Worm (Caenorhabditis elegans): ENCODE measurements around the gene B0304.4.

The B0304.4 gene

DNA sequence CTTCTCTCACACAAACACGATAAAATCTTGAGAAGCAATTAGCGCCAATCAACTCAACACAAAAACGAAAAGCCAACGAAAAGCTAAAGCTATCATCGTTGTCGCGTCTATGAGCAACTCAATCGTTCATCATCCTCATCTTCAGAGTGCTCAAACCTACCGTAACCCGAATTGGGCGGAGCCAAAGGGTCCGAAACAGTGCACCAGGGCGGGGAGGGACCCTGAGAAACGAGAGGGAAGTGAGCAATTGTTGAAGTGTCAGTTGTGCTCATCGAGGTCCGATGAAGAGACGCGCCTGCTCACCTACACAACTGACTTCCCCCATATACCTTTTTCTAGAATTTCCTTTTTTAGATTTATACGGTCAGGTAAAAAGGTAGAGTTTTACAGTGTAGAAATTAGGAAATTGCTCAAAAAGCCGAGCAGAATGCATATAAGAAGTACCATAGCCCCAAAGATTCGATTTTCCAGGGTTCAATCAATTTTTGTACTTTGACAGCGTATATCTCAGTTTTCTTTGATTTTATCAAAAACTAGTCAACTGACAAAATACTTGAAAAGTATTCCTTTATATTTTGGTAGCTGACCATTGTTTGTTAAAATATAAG lies 4.6 kb downstream of the B0304.4 start, which contains the start of gene hlh-1:
TSS of gene hlh-1 (plus strand) at position 275 of the 608 bp plus-strand sequence.
- TF ChIP-seq F26F4.8 (GFP tag; conservative IDR thresholded peaks at IDR 0.05) (no peak), lsy-2 (tag; optimal IDR thresholded peaks at IDR 0.05) (peak in 1 of 2 experiments; percentile 46), hmg-1.1 (GFP tag; IDR thresholded peaks at IDR 0.05) (no peak), set-16 (GFP tag; IDR thresholded peaks at IDR 0.05) (peak; percentile 25; the same call in 1 of the 2 replicates), zfp-3 (GFP tag; conservative IDR thresholded peaks at IDR 0.05) (no peak), ctbp-1 (GFP tag; IDR thresholded peaks at IDR 0.05) (no peak), hlh-11 (tag; optimal IDR thresholded peaks at IDR 0.05) (peak; percentile 47), aha-1 (tag) (peak; percentile 68), gei-8 (GFP tag; optimal IDR thresholded peaks at IDR 0.05) (no peak), unc-62 (GFP tag; optimal IDR thresholded peaks at IDR 0.05 in 1 of 2) (peak in 1 of 2 experiments; percentile 84), unc-62 (tag; optimal IDR thresholded peaks at IDR 0.05) (no peak), nhr-11 (tag; optimal IDR thresholded peaks at IDR 0.05) (peak; percentile 47), daf-16 (GFP tag; optimal IDR thresholded peaks at IDR 0.05) (peak in 1 of 2 experiments; percentile 57), daf-16 (tag; optimal IDR thresholded peaks at IDR 0.05) (no peak)

DNA sequence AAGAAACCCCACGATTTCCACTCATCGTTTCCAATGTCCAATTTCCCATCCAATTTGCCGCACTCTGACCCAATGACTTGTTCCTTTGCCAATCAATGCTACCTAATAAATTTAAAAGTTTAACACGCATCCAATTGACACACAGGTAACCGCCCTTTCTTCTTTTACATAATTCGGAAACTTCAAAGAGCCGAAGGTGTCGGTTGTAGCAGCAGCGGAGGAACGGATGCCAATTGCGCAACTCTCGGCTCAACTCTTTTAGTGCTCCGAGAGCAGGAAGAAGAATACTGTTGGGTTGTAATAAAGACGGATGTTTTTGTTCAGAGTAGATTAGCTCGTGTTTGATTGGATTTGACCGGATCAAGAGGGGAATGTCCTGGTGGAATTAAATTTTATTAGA lies 5.8 kb downstream of the B0304.4 start:
- TF ChIP-seq ctbp-1 (GFP tag; IDR thresholded peaks at IDR 0.05) (no peak), snpc-1.2 (GFP tag; IDR thresholded peaks at IDR 0.05) (no peak), nhr-102 (tag; optimal IDR thresholded peaks at IDR 0.05) (no peak), nhr-111 (GFP tag; optimal IDR thresholded peaks at IDR 0.05) (no peak), F44E2.7 (GFP tag; IDR thresholded peaks at IDR 0.05) (no peak), unc-62 (GFP tag; optimal IDR thresholded peaks at IDR 0.05 in 1 of 2) (peak in 1 of 2 experiments; percentile 11), unc-62 (tag; optimal IDR thresholded peaks at IDR 0.05) (no peak), aha-1 (tag) (peak; percentile 14), vab-7 (GFP tag; IDR thresholded peaks at IDR 0.05) (no peak), mdl-1 (tag; optimal IDR thresholded peaks at IDR 0.05) (no peak)

DNA sequence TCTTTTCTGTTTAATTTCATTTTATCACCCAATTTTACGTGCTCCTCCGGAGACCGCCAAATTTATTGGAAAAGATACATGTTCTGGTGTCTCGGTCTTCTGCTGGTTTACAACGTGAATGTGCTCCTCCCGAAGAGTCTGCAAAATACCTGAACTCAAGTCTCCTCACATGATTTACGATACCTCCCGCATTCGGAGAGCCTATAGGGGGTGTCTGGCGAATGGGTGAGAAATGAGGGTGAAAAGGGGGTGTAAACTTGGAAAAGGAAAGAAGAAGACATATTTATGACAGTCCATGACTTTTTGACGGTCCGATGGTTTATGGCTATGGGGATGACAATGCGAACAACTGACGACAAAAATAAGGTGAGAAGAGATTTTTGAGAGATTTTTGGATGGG lies 6.7 kb downstream of the B0304.4 start:
- TF ChIP-seq lsy-2 (tag; optimal IDR thresholded peaks at IDR 0.05) (no peak), nhr-28 (tag; optimal IDR thresholded peaks at IDR 0.05) (no peak), madf-9 (GFP tag; conservative IDR thresholded peaks at IDR 0.05) (no peak), ceh-82 (tag; optimal IDR thresholded peaks at IDR 0.05) (no peak), nhr-102 (tag; optimal IDR thresholded peaks at IDR 0.05) (no peak), nhr-6 (tag; optimal IDR thresholded peaks at IDR 0.05) (no peak), zip-11 (GFP tag; IDR thresholded peaks at IDR 0.05) (no peak), tra-1 (GFP tag; IDR thresholded peaks at IDR 0.05) (no peak), dpl-1 (GFP tag; optimal IDR thresholded peaks at IDR 0.05) (no peak), nhr-41 (GFP tag; IDR thresholded peaks at IDR 0.05) (no peak), lin-39 (tag; optimal IDR thresholded peaks at IDR 0.05) (no peak), Y5F2A.4 (GFP tag; optimal IDR thresholded peaks at IDR 0.05) (no peak), mdl-1 (tag; optimal IDR thresholded peaks at IDR 0.05) (no peak)

DNA sequence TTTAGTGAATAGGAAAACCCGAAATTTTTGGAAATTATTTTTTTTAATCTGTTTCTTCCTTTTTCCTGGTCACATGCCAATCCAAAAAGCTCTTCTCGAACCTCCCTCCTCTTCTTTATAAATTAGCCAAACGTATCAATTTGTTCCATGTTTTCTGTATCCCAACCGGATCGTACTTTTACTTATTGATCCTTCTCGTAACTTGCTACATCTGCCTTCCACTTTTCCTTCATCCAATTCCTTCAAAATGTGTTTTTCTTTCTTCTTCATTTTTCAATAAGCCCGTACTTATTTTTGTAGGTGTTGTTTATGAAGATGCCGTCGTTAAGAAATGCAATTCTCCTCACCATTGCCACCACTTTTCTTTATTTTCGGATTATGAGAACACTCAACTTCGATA lies 11.1 kb downstream of the B0304.4 start, which contains the start of gene cyp-23A1:
TSS of gene cyp-23A1 (plus strand) at position 301 of the 400 bp plus-strand sequence.
- no peak for TF ChIP-seq Y48G9A.11 (GFP tag; IDR thresholded peaks at IDR 0.05)
- TF ChIP-seq nhr-42 (GFP tag; IDR thresholded peaks at IDR 0.05), result no peak

DNA sequence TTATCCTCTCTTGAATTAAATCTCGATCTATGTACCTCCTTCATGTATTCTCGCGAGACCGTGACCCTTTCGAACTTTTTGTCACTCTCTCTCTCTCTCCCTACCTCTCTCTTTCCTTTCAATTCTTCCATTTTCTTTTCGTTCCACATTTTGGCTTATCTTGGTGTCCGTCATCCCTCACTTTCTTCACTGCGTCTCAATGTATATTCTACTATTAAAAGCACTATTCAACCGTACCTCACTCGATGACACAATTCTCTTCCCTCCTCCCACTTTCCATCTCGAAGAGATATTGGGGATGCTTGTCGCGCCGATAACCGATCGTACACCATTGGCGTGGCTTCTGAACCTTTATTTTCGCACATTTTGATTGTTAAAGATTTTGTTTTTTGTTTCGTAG lies 12.3 kb downstream of the B0304.4 start:
- TF ChIP-seq unc-62 (GFP tag; optimal IDR thresholded peaks at IDR 0.05 in 1 of 2) (peak in 1 of 2 experiments; percentile 63), unc-62 (tag; optimal IDR thresholded peaks at IDR 0.05) (no peak), zfp-3 (GFP tag; conservative IDR thresholded peaks at IDR 0.05) (no peak)

Data from whole organism, L4 larva.